Worm (Caenorhabditis elegans) whole organism, late embryonic: Measurements from ENCODE around the gene spp-5.
A peak's percentile ranks its signal among the peaks of the same experiment; 100 is the strongest.

Source experiments
- Y22D7AL.16 ChIP-seq: sonication (generic microtip); optimal IDR thresholded peaks from 2 replicates; lab custom pipeline; 2016; ENCODE audit warnings: missing genetic modification characterization, missing compliant biosample characterization
- ama-1 ChIP-seq: fragments of 150-350 bp; optimal IDR thresholded peaks from 2 replicates; lab custom pipeline; 2014
- ceh-45 ChIP-seq: fragments of 200-800 bp; sonication (Bioruptor generic); IDR thresholded peaks from 2 replicates; pipeline ENCODE4 v1.3.6; 2022; ENCODE audit warnings: missing genetic modification reagents, missing genetic modification characterization, missing compliant biosample characterization
- eyg-1 ChIP-seq: sonication (generic microtip); optimal IDR thresholded peaks from 2 replicates; lab custom pipeline; 2016; ENCODE audit warnings: missing genotype, missing genetic modification characterization, missing compliant biosample characterization
- gmeb-2 ChIP-seq: sonication (generic microtip); optimal IDR thresholded peaks from 2 replicates; lab custom pipeline; 2016; ENCODE audit warnings: missing genetic modification characterization, inconsistent platforms, missing compliant biosample characterization
- hlh-30 ChIP-seq: sonication (generic microtip); optimal IDR thresholded peaks from 2 replicates; lab custom pipeline; 2017; ENCODE audit warnings: antibody characterized with exemption, missing genetic modification characterization, missing compliant biosample characterization; ENCODE audit not compliant: insufficient read depth
- hlh-8 ChIP-seq: sonication (generic microtip); optimal IDR thresholded peaks from 2 replicates; lab custom pipeline; 2016; ENCODE audit warnings: missing genotype, missing genetic modification characterization, missing compliant biosample characterization
- nhr-11 ChIP-seq: fragments of 150-350 bp; optimal IDR thresholded peaks from 2 replicates; lab custom pipeline; 2014; ENCODE audit warnings: missing biosample characterization, missing genetic modification characterization
- nhr-232 ChIP-seq: sonication (generic microtip); optimal IDR thresholded peaks from 2 replicates; lab custom pipeline; 2016; ENCODE audit warnings: missing genetic modification characterization, missing compliant biosample characterization
- sox-4 ChIP-seq: sonication (generic microtip); optimal IDR thresholded peaks from 2 replicates; lab custom pipeline; 2017; ENCODE audit warnings: mild to moderate bottlenecking, missing genetic modification characterization, inconsistent platforms, missing compliant biosample characterization

- no peak for TF ChIP-seq ceh-45 (GFP tag; lab: Robert Waterston, UW)
- TF ChIP-seq eyg-1 (tag; lab: Kevin White, UChicago), result no peak
- no peak for TF ChIP-seq hlh-8 (tag; lab: Kevin White, UChicago)
- no peak for TF ChIP-seq ama-1 (lab: Kevin White, UChicago)
- no peak for TF ChIP-seq sox-4 (tag; lab: Kevin White, UChicago)
- peak; percentile 100 for TF ChIP-seq hlh-30
- no peak for TF ChIP-seq nhr-11 (tag; lab: Kevin White, UChicago)
- TF ChIP-seq gmeb-2 (tag; lab: Kevin White, UChicago), result no peak
- TF ChIP-seq nhr-232 (tag; lab: Kevin White, UChicago), result no peak
- no peak for TF ChIP-seq Y22D7AL.16 (tag; lab: Kevin White, UChicago)
Measured at ce11 chrX:7334302-7334724, 14.2 kb upstream of the spp-5 start, which contains the start of gene epg-7.
